Fruit fly (Drosophila melanogaster) whole organism, wandering third instar larva: Measurements from ENCODE around the gene IscU.

Experiments used
- lola ChIP-seq: fragments of >200 bp; optimal IDR thresholded peaks from 2 replicates; lab custom pipeline; 2017; ENCODE audit warnings: missing biosample characterization, missing genetic modification characterization
- psq ChIP-seq: fragments of 200-800 bp; sonication (Bioruptor generic); optimal IDR thresholded peaks from 3 replicates; lab custom pipeline; 2017; ENCODE audit warnings: missing biosample characterization, mild to moderate bottlenecking, missing genetic modification characterization, moderate library complexity

dm6 chr3R:8807831-8808517 is 16.0 kb downstream of the IscU start:
- TF ChIP-seq lola (GFP tag; lab: Kevin White, UChicago) (no peak), psq (GFP tag; lab: Kevin White, UChicago) (no peak)
